Worm (Caenorhabditis elegans) whole organism, L4 larva: Measurements from ENCODE around the gene tre-2.

Experiments used
- ama-1 ChIP-seq: fragments of 150-350 bp; optimal IDR thresholded peaks from 2 replicates; lab custom pipeline; 2014; ENCODE audit warnings: inconsistent platforms, mixed read lengths
- ceh-28 ChIP-seq: fragments of 150-350 bp; optimal IDR thresholded peaks from 2 replicates; lab custom pipeline; 2014; ENCODE audit warnings: missing biosample characterization, missing genetic modification reagents, missing genetic modification characterization
- fkh-10 ChIP-seq: fragments of 150-350 bp; optimal IDR thresholded peaks from 2 replicates; lab custom pipeline; 2014; ENCODE audit warnings: missing biosample characterization, missing genetic modification reagents, missing genetic modification characterization
- fos-1 ChIP-seq: fragments of 150-350 bp; optimal IDR thresholded peaks from 2 replicates; lab custom pipeline; 2014; ENCODE audit warnings: missing biosample characterization, missing genetic modification characterization
- jun-1 ChIP-seq: fragments of 150-350 bp; optimal IDR thresholded peaks from 2 replicates; lab custom pipeline; 2014; ENCODE audit warnings: missing biosample characterization, missing genetic modification reagents, missing genetic modification characterization
- lin-13 ChIP-seq: fragments of 150-350 bp; optimal IDR thresholded peaks from 2 replicates; lab custom pipeline; 2014; ENCODE audit warnings: missing biosample characterization, missing genetic modification reagents, missing genetic modification characterization
- lsy-2 ChIP-seq, 2 experiments: fragments of 150-350 bp in 1 of 2; sonication (generic microtip) in 1 of 2; optimal IDR thresholded peaks; 2 replicates each; lab custom pipeline; 2014 to 2017; ENCODE audit warnings: missing biosample characterization in 2 of 2, missing genetic modification characterization in 2 of 2
- nhr-11 ChIP-seq: fragments of 150-350 bp; optimal IDR thresholded peaks from 2 replicates; lab custom pipeline; 2014; ENCODE audit warnings: missing biosample characterization, missing genetic modification characterization
- pqm-1 ChIP-seq: sonication (generic microtip); optimal IDR thresholded peaks from 2 replicates; lab custom pipeline; 2017; ENCODE audit warnings: missing biosample characterization, missing genetic modification characterization
- sdz-12 ChIP-seq: fragments of 200-800 bp; sonication (Bioruptor generic); optimal IDR thresholded peaks from 2 replicates; lab custom pipeline; 2018; ENCODE audit warnings: mild to moderate bottlenecking, missing genetic modification characterization, missing compliant biosample characterization
- unc-39 ChIP-seq: sonication (generic microtip); optimal IDR thresholded peaks from 2 replicates; lab custom pipeline; 2017; ENCODE audit warnings: missing biosample characterization, missing genetic modification characterization
- ztf-11 ChIP-seq: fragments of 150-350 bp; optimal IDR thresholded peaks from 2 replicates; lab custom pipeline; 2014; ENCODE audit warnings: missing biosample characterization, missing genetic modification characterization

- TF ChIP-seq fkh-10 (no peak), lin-13 (GFP tag; lab: Kevin White, UChicago) (no peak), lsy-2 (tag; optimal IDR thresholded peaks at IDR 0.05; lab: Kevin White, UChicago) (no peak), nhr-11 (no peak), fos-1 (tag; lab: Kevin White, UChicago) (no peak), ama-1 (lab: Kevin White, UChicago) (no peak), unc-39 (tag; lab: Kevin White, UChicago) (no peak), ceh-28 (tag; lab: Kevin White, UChicago) (no peak), ztf-11 (no peak), pqm-1 (tag; lab: Kevin White, UChicago) (peak; percentile 14), sdz-12 (GFP tag; lab: Kevin White, UChicago) (no peak), jun-1 (no peak)
Observed at ce11 chrIV:6841562-6842282, 41.5 kb downstream of the tre-2 start.
